Worm (Caenorhabditis elegans) whole organism, L2 larva: ENCODE measurements around the gene T13C2.7.
A peak's percentile ranks its signal among the peaks of the same experiment; 100 is the strongest.

Experiments used
- C34F6.9 ChIP-seq: fragments of 150-350 bp; optimal IDR thresholded peaks from 2 replicates; lab custom pipeline; 2014; ENCODE audit warnings: missing biosample characterization, missing genetic modification characterization
- F13H6.1 ChIP-seq: sonication (generic microtip); optimal IDR thresholded peaks from 2 replicates; lab custom pipeline; 2016; ENCODE audit warnings: missing genetic modification characterization, missing compliant biosample characterization
- R02D3.7 ChIP-seq: fragments of 150-350 bp; optimal IDR thresholded peaks from 2 replicates; lab custom pipeline; 2014; ENCODE audit warnings: missing biosample characterization, missing genetic modification characterization
- Y55F3AM.14 ChIP-seq: fragments of 200-800 bp; sonication (Bioruptor generic); optimal IDR thresholded peaks from 2 replicates; lab custom pipeline; 2018; ENCODE audit warnings: mild to moderate bottlenecking, missing genetic modification characterization, missing compliant biosample characterization
- ZK546.5 ChIP-seq: sonication (generic microtip); optimal IDR thresholded peaks from 2 replicates; lab custom pipeline; 2017; ENCODE audit warnings: missing biosample characterization, missing genetic modification characterization
- alr-1 ChIP-seq: fragments of 150-350 bp; optimal IDR thresholded peaks from 2 replicates; lab custom pipeline; 2014; ENCODE audit warnings: missing biosample characterization, missing genetic modification characterization
- aly-2 ChIP-seq: fragments of 150-350 bp; optimal IDR thresholded peaks from 2 replicates; lab custom pipeline; 2014; ENCODE audit warnings: missing biosample characterization, missing genetic modification characterization
- ama-1 ChIP-seq: fragments of 150-350 bp; optimal IDR thresholded peaks from 2 replicates; lab custom pipeline; 2018; ENCODE audit warnings: inconsistent platforms
- blmp-1 ChIP-seq: sonication (generic microtip); optimal IDR thresholded peaks from 2 replicates; lab custom pipeline; 2017; ENCODE audit warnings: missing genetic modification characterization, mild to moderate bottlenecking, missing compliant biosample characterization, antibody characterized with exemption, moderate library complexity; ENCODE audit not compliant: insufficient read depth
- ceh-16 ChIP-seq: fragments of 150-350 bp; optimal IDR thresholded peaks from 2 replicates; lab custom pipeline; 2014; ENCODE audit warnings: missing biosample characterization, missing genetic modification characterization
- ceh-82 ChIP-seq: fragments of 150-350 bp; optimal IDR thresholded peaks from 2 replicates; lab custom pipeline; 2014; ENCODE audit warnings: missing biosample characterization, missing genetic modification characterization
- crh-2 ChIP-seq: sonication (generic microtip); optimal IDR thresholded peaks from 2 replicates; lab custom pipeline; 2017; ENCODE audit warnings: missing biosample characterization, missing genetic modification characterization
- dmd-4 ChIP-seq: sonication (generic microtip); optimal IDR thresholded peaks from 2 replicates; lab custom pipeline; 2017; ENCODE audit warnings: missing biosample characterization, missing genetic modification characterization
- egl-27 ChIP-seq: sonication (generic microtip); optimal IDR thresholded peaks from 3 replicates; lab custom pipeline; 2017; ENCODE audit warnings: missing biosample characterization, missing genetic modification reagents, missing genetic modification characterization
- elt-1 ChIP-seq: fragments of 150-350 bp; optimal IDR thresholded peaks from 2 replicates; lab custom pipeline; 2014; ENCODE audit warnings: missing biosample characterization, missing genetic modification characterization
- elt-3 ChIP-seq: sonication (generic microtip); optimal IDR thresholded peaks from 2 replicates; lab custom pipeline; 2017; ENCODE audit warnings: missing biosample characterization, missing genetic modification characterization
- fos-1 ChIP-seq: fragments of 150-350 bp; optimal IDR thresholded peaks from 2 replicates; lab custom pipeline; 2014; ENCODE audit warnings: missing biosample characterization, missing genetic modification characterization
- gmeb-1 ChIP-seq: fragments of 150-350 bp; optimal IDR thresholded peaks from 2 replicates; lab custom pipeline; 2014; ENCODE audit warnings: missing biosample characterization, missing genetic modification characterization
- lin-11 ChIP-seq: fragments of 150-350 bp; sonication (generic microtip); optimal IDR thresholded peaks from 2 replicates; lab custom pipeline; 2014; ENCODE audit warnings: missing biosample characterization, missing genetic modification characterization, inconsistent platforms, mixed read lengths
- lin-13 ChIP-seq: fragments of 150-350 bp; optimal IDR thresholded peaks from 2 replicates; lab custom pipeline; 2014; ENCODE audit warnings: missing biosample characterization, missing genetic modification reagents, missing genetic modification characterization
- lin-39 ChIP-seq: fragments of 150-350 bp; optimal IDR thresholded peaks from 2 replicates; lab custom pipeline; 2014; ENCODE audit warnings: missing biosample characterization, missing genetic modification reagents, missing genetic modification characterization
- lsy-2 ChIP-seq, 2 experiments: fragments of 150-350 bp in 1 of 2; sonication (generic microtip) in 1 of 2; optimal IDR thresholded peaks; 2 replicates each; lab custom pipeline; 2014 to 2017; ENCODE audit warnings: missing biosample characterization in 2 of 2, missing genetic modification characterization in 2 of 2
- mab-5 ChIP-seq: fragments of 150-350 bp; optimal IDR thresholded peaks from 2 replicates; lab custom pipeline; 2014; ENCODE audit warnings: missing biosample characterization, missing genetic modification characterization
- mbf-1 ChIP-seq: sonication (generic microtip); optimal IDR thresholded peaks from 2 replicates; lab custom pipeline; 2017; ENCODE audit warnings: missing biosample characterization, missing genetic modification characterization
- mdl-1 ChIP-seq, 2 experiments: fragments of 150-350 bp in 1 of 2; sonication (generic microtip) in 1 of 2; optimal IDR thresholded peaks; 2 replicates each; lab custom pipeline; 2017; ENCODE audit warnings: missing biosample characterization in 2 of 2, missing genetic modification characterization in 2 of 2
- nhr-10 ChIP-seq: sonication (generic microtip); optimal IDR thresholded peaks from 2 replicates; lab custom pipeline; 2017; ENCODE audit warnings: missing biosample characterization, missing genetic modification characterization
- nhr-11 ChIP-seq: fragments of 150-350 bp; optimal IDR thresholded peaks from 2 replicates; lab custom pipeline; 2014; ENCODE audit warnings: missing biosample characterization, missing genetic modification characterization
- nhr-12 ChIP-seq: fragments of 150-350 bp; optimal IDR thresholded peaks from 2 replicates; lab custom pipeline; 2014; ENCODE audit warnings: missing biosample characterization, missing genetic modification characterization
- nhr-129 ChIP-seq: fragments of 150-350 bp; optimal IDR thresholded peaks from 2 replicates; lab custom pipeline; 2014; ENCODE audit warnings: missing biosample characterization, missing genetic modification characterization
- nhr-21 ChIP-seq: fragments of 150-350 bp; optimal IDR thresholded peaks from 2 replicates; lab custom pipeline; 2014; ENCODE audit warnings: missing biosample characterization, missing genetic modification characterization
- nhr-23 ChIP-seq: fragments of 150-350 bp; optimal IDR thresholded peaks from 2 replicates; lab custom pipeline; 2014; ENCODE audit warnings: missing biosample characterization, missing genetic modification reagents, missing genetic modification characterization
- nhr-237 ChIP-seq: fragments of 150-350 bp; optimal IDR thresholded peaks from 2 replicates; lab custom pipeline; 2014; ENCODE audit warnings: missing biosample characterization, missing genetic modification characterization
- nhr-25 ChIP-seq: fragments of 150-350 bp; sonication (generic microtip); optimal IDR thresholded peaks from 3 replicates; lab custom pipeline; 2014; ENCODE audit warnings: missing biosample characterization, missing genetic modification characterization
- nhr-6 ChIP-seq: fragments of 150-350 bp; optimal IDR thresholded peaks from 2 replicates; lab custom pipeline; 2014; ENCODE audit warnings: missing biosample characterization, missing genetic modification characterization
- nhr-77 ChIP-seq: fragments of 150-350 bp; optimal IDR thresholded peaks from 2 replicates; lab custom pipeline; 2014; ENCODE audit warnings: missing biosample characterization, missing genetic modification characterization
- peb-1 ChIP-seq: fragments of 150-350 bp; optimal IDR thresholded peaks from 2 replicates; lab custom pipeline; 2014; ENCODE audit warnings: missing biosample characterization, missing genetic modification characterization
- sem-4 ChIP-seq: fragments of 150-350 bp; optimal IDR thresholded peaks from 2 replicates; lab custom pipeline; 2014; ENCODE audit warnings: missing biosample characterization, missing genetic modification reagents, missing genetic modification characterization
- skn-1 ChIP-seq: sonication (generic microtip); optimal IDR thresholded peaks from 2 replicates; lab custom pipeline; 2017; ENCODE audit warnings: missing biosample characterization, missing genetic modification characterization
- sma-3 ChIP-seq: sonication (generic microtip); optimal IDR thresholded peaks from 2 replicates; lab custom pipeline; 2016; ENCODE audit warnings: missing genetic modification reagents, missing genetic modification characterization, missing compliant biosample characterization
- sma-9 ChIP-seq, 2 experiments: fragments of 150-350 bp in 1 of 2; sonication (generic microtip) in 1 of 2; optimal IDR thresholded peaks; 2 replicates each; lab custom pipeline; 2014 to 2016; ENCODE audit warnings: missing genetic modification characterization in 2 of 2, mild to moderate bottlenecking in 1 of 2, missing biosample characterization in 1 of 2, missing compliant biosample characterization in 1 of 2, missing genetic modification reagents in 1 of 2, moderate library complexity in 1 of 2
- snpc-4 ChIP-seq: fragments of 150-350 bp; optimal IDR thresholded peaks from 2 replicates; lab custom pipeline; 2014; ENCODE audit warnings: missing biosample characterization, missing genetic modification characterization
- unc-39 ChIP-seq: fragments of 150-350 bp; optimal IDR thresholded peaks from 2 replicates; lab custom pipeline; 2014; ENCODE audit warnings: missing biosample characterization, missing genetic modification characterization
- unc-55 ChIP-seq: fragments of 150-350 bp; sonication (generic microtip); optimal IDR thresholded peaks from 3 replicates; lab custom pipeline; 2014; ENCODE audit warnings: missing biosample characterization, missing genetic modification reagents, missing genetic modification characterization
- unc-62 ChIP-seq: fragments of 150-350 bp; optimal IDR thresholded peaks from 2 replicates; lab custom pipeline; 2014; ENCODE audit warnings: missing biosample characterization, missing genetic modification reagents, missing genetic modification characterization
- zag-1 ChIP-seq: fragments of 150-350 bp; optimal IDR thresholded peaks from 2 replicates; lab custom pipeline; 2014; ENCODE audit warnings: missing biosample characterization, missing genetic modification characterization
- ztf-1 ChIP-seq: fragments of 200-800 bp; sonication (Bioruptor generic); conservative IDR thresholded peaks from 2 replicates; pipeline ENCODE4 v1.3.6; 2022; ENCODE audit warnings: missing genetic modification characterization, missing compliant biosample characterization
- ztf-11 ChIP-seq: sonication (generic microtip); optimal IDR thresholded peaks from 2 replicates; lab custom pipeline; 2017; ENCODE audit warnings: missing biosample characterization, missing genetic modification characterization
- ztf-4 ChIP-seq: fragments of 150-350 bp; optimal IDR thresholded peaks from 2 replicates; lab custom pipeline; 2014; ENCODE audit warnings: missing biosample characterization, missing genetic modification characterization

Gene T13C2.7

ce11 chrII:6823233-6823632, 44.0 kb downstream of the T13C2.7 start:
- TF ChIP-seq ama-1 (lab: Kevin White, UChicago) (no peak), C34F6.9 (tag; lab: Kevin White, UChicago) (peak; percentile 31), nhr-6 (no peak), sma-3 (GFP tag; lab: Kevin White, UChicago) (no peak), nhr-25 (tag; lab: Kevin White, UChicago) (peak; percentile 80), blmp-1 (no peak), egl-27 (no peak), crh-2 (tag; lab: Kevin White, UChicago) (peak; percentile 53), mbf-1 (tag; lab: Kevin White, UChicago) (no peak), nhr-237 (tag; lab: Kevin White, UChicago) (no peak), dmd-4 (tag; lab: Kevin White, UChicago) (no peak), nhr-21 (tag; lab: Kevin White, UChicago) (no peak), gmeb-1 (tag; lab: Kevin White, UChicago) (no peak), unc-39 (no peak), nhr-77 (tag; lab: Kevin White, UChicago) (no peak), lin-39 (peak; percentile 46), ceh-16 (tag; lab: Kevin White, UChicago) (peak; percentile 72), elt-3 (tag; lab: Kevin White, UChicago) (no peak), snpc-4 (tag; lab: Kevin White, UChicago) (peak; percentile 31), sem-4 (tag; lab: Kevin White, UChicago) (peak; percentile 88), ztf-1 (GFP tag; lab: Robert Waterston, UW) (no peak), unc-55 (no peak), nhr-11 (tag; lab: Kevin White, UChicago) (no peak), unc-62 (GFP tag; lab: Kevin White, UChicago) (peak; percentile 92), alr-1 (tag; lab: Kevin White, UChicago) (no peak), F13H6.1 (tag; lab: Kevin White, UChicago) (peak; percentile 68), fos-1 (tag; lab: Kevin White, UChicago) (no peak), peb-1 (no peak), Y55F3AM.14 (peak; percentile 8), ztf-11 (tag; lab: Kevin White, UChicago) (no peak), nhr-10 (no peak), aly-2 (tag; lab: Kevin White, UChicago) (no peak), ztf-4 (tag; lab: Kevin White, UChicago) (peak; percentile 23), R02D3.7 (tag; lab: Kevin White, UChicago) (no peak), nhr-129 (tag; lab: Kevin White, UChicago) (peak; percentile 63), ZK546.5 (no peak), sma-9 (GFP tag; optimal IDR thresholded peaks at IDR 0.05; lab: Kevin White, UChicago) (peak; percentile 78), sma-9 (tag; optimal IDR thresholded peaks at IDR 0.05; lab: Kevin White, UChicago) (no peak), ceh-82 (tag; lab: Kevin White, UChicago) (no peak), lin-13 (no peak), lsy-2 (tag; optimal IDR thresholded peaks at IDR 0.05; lab: Kevin White, UChicago) (peak in 1 of 2 experiments; percentile 53), nhr-23 (tag; lab: Kevin White, UChicago) (no peak), lin-11 (tag; lab: Kevin White, UChicago) (no peak), mdl-1 (tag; optimal IDR thresholded peaks at IDR 0.05; lab: Kevin White, UChicago) (peak in 1 of 2 experiments; percentile 29), nhr-12 (tag; lab: Kevin White, UChicago) (no peak), skn-1 (tag; lab: Kevin White, UChicago) (no peak), zag-1 (tag; lab: Kevin White, UChicago) (peak; percentile 22), elt-1 (tag; lab: Kevin White, UChicago) (no peak), mab-5 (tag; lab: Kevin White, UChicago) (peak; percentile 92)
- TF ChIP-seq, all 48 proteins: peak for 17
